Worm (Caenorhabditis elegans): Measurements from ENCODE around the gene gly-12.

The gly-12 gene

ce11 chrX:7522595-7522994 lies 36.9 kb downstream of the gly-12 start:
- TF ChIP-seq unc-120 (tag; optimal IDR thresholded peaks at IDR 0.05; ENCODE audit: poor library complexity, severe bottlenecking) (no peak), hlh-1 (tag; optimal IDR thresholded peaks at IDR 0.05) (peak; percentile 88)

ce11 chrX:7523799-7524198 lies 38.1 kb downstream of the gly-12 start:
- peak; percentile 18 for TF ChIP-seq unc-62 (GFP tag; optimal IDR thresholded peaks at IDR 0.05)
- peak; percentile 9 for TF ChIP-seq ces-1 (GFP tag; optimal IDR thresholded peaks at IDR 0.05)
- no peak for TF ChIP-seq lsy-2 (tag; optimal IDR thresholded peaks at IDR 0.05)
- TF ChIP-seq nhr-76 (tag; optimal IDR thresholded peaks at IDR 0.05) = no peak
- peak; percentile 29 for TF ChIP-seq unc-120 (tag; optimal IDR thresholded peaks at IDR 0.05; ENCODE audit: poor library complexity, severe bottlenecking)
- peak; percentile 34 for TF ChIP-seq M03D4.4 (tag; optimal IDR thresholded peaks at IDR 0.05)
- TF ChIP-seq elt-3 (tag; optimal IDR thresholded peaks at IDR 0.05) = no peak
- TF ChIP-seq hlh-1 (tag; optimal IDR thresholded peaks at IDR 0.05) = peak; percentile 90

ce11 chrX:7525271-7525670 lies 39.6 kb downstream of the gly-12 start, which contains the start of gene F46C8.3:
Gene F46C8.3 (plus strand): TSS chrX:7525571.
- TF ChIP-seq cnd-1 (tag; optimal IDR thresholded peaks at IDR 0.05) (no peak), lin-13 (tag; optimal IDR thresholded peaks at IDR 0.05) (no peak), nhr-28 (tag; optimal IDR thresholded peaks at IDR 0.05) (no peak), zip-8 (tag; optimal IDR thresholded peaks at IDR 0.05) (no peak), mls-2 (tag; optimal IDR thresholded peaks at IDR 0.05) (no peak), elt-1 (tag; optimal IDR thresholded peaks at IDR 0.05; ENCODE audit: borderline replicate concordance, insufficient read depth) (no peak), ces-1 (GFP tag; optimal IDR thresholded peaks at IDR 0.05) (no peak), lsy-2 (tag; optimal IDR thresholded peaks at IDR 0.05) (no peak), mab-5 (tag; optimal IDR thresholded peaks at IDR 0.05) (no peak), unc-39 (tag; optimal IDR thresholded peaks at IDR 0.05) (no peak), sptf-1 (tag; optimal IDR thresholded peaks at IDR 0.05) (no peak), hlh-1 (tag; optimal IDR thresholded peaks at IDR 0.05) (no peak), flh-1 (GFP tag; optimal IDR thresholded peaks at IDR 0.05) (no peak), bed-3 (GFP tag; optimal IDR thresholded peaks at IDR 0.05) (no peak), blmp-1 (tag; optimal IDR thresholded peaks at IDR 0.05) (no peak), nhr-12 (tag; optimal IDR thresholded peaks at IDR 0.05) (no peak), nhr-237 (tag; optimal IDR thresholded peaks at IDR 0.05) (no peak)

ce11 chrX:7532632-7533031 lies 47.0 kb downstream of the gly-12 start, which contains the start of gene ceh-14:
Gene ceh-14 (minus strand): TSS chrX:7532732.
- TF ChIP-seq nhr-76 (tag; optimal IDR thresholded peaks at IDR 0.05) (no peak), mep-1 (tag; optimal IDR thresholded peaks at IDR 0.05) (no peak), ceh-39 (tag; optimal IDR thresholded peaks at IDR 0.05) (no peak), ceh-43 (GFP tag; optimal IDR thresholded peaks at IDR 0.05) (no peak), snpc-4 (tag; optimal IDR thresholded peaks at IDR 0.05) (no peak), unc-120 (tag; optimal IDR thresholded peaks at IDR 0.05; ENCODE audit: poor library complexity, severe bottlenecking) (no peak), hlh-1 (tag; optimal IDR thresholded peaks at IDR 0.05) (no peak), blmp-1 (tag; optimal IDR thresholded peaks at IDR 0.05) (no peak), zip-8 (tag; optimal IDR thresholded peaks at IDR 0.05) (no peak)

ce11 chrX:7534454-7534853 lies 48.8 kb downstream of the gly-12 start:
- TF ChIP-seq lin-32 (GFP tag; optimal IDR thresholded peaks at IDR 0.05) (peak; percentile 15), mls-2 (tag; optimal IDR thresholded peaks at IDR 0.05) (peak; percentile 26), ces-1 (GFP tag; optimal IDR thresholded peaks at IDR 0.05) (no peak)

- TF ChIP-seq ham-2 (GFP tag; optimal IDR thresholded peaks at IDR 0.05) (no peak), nhr-2 (tag; optimal IDR thresholded peaks at IDR 0.05) (no peak), unc-39 (tag; optimal IDR thresholded peaks at IDR 0.05) (no peak), nhr-12 (tag; optimal IDR thresholded peaks at IDR 0.05) (no peak), tbx-8 (GFP tag; optimal IDR thresholded peaks at IDR 0.05) (no peak), M03D4.4 (tag; optimal IDR thresholded peaks at IDR 0.05) (no peak), flh-1 (GFP tag; optimal IDR thresholded peaks at IDR 0.05) (no peak), nhr-76 (tag; optimal IDR thresholded peaks at IDR 0.05) (no peak), ztf-11 (tag; optimal IDR thresholded peaks at IDR 0.05) (no peak), ceh-83 (GFP tag; optimal IDR thresholded peaks at IDR 0.05) (no peak), mab-5 (tag; optimal IDR thresholded peaks at IDR 0.05) (no peak), elt-1 (tag; optimal IDR thresholded peaks at IDR 0.05; ENCODE audit: borderline replicate concordance, insufficient read depth) (no peak)
Observed at ce11 chrX:7536869-7537268, 51.2 kb downstream of the gly-12 start.

Data from whole organism, mixed stage, embryonic.